Fruit fly (Drosophila melanogaster) whole organism, embryonic: ENCODE results near the gene vari.

Source experiments
- Atf6 ChIP-seq: fragments of 200-800 bp; sonication (Bioruptor generic); IDR thresholded peaks from 2 replicates; pipeline ENCODE4 v1.3.6; 2022; ENCODE audit warnings: missing biosample characterization, missing genetic modification characterization
- CG11247 ChIP-seq: fragments of 200-800 bp; sonication (Bioruptor generic); IDR thresholded peaks from 2 replicates; pipeline ENCODE4 v1.3.6; 2022; ENCODE audit warnings: missing biosample characterization, missing genetic modification characterization
- CG12104 ChIP-seq: fragments of 200-800 bp; sonication (Bioruptor generic); optimal IDR thresholded peaks from 3 replicates; lab custom pipeline; 2016; ENCODE audit warnings: missing biosample characterization, missing genetic modification characterization
- CG13894 ChIP-seq: fragments of 200-800 bp; sonication (Bioruptor generic); optimal IDR thresholded peaks from 3 replicates; lab custom pipeline; 2018; ENCODE audit warnings: missing biosample characterization, mild to moderate bottlenecking, missing genetic modification characterization, moderate library complexity
- CG15479 ChIP-seq: fragments of 200-800 bp; sonication (Bioruptor generic); optimal IDR thresholded peaks from 3 replicates; lab custom pipeline; 2019; ENCODE audit warnings: missing biosample characterization, mild to moderate bottlenecking, missing genetic modification characterization, moderate library complexity
- CG17912 ChIP-seq: fragments of 200-800 bp; sonication (Bioruptor generic); optimal IDR thresholded peaks from 2 replicates; lab custom pipeline; 2018; ENCODE audit warnings: missing biosample characterization, mild to moderate bottlenecking, missing genetic modification characterization
- CG1832 ChIP-seq: fragments of 200-800 bp; sonication (Bioruptor generic); optimal IDR thresholded peaks from 2 replicates; lab custom pipeline; 2017; ENCODE audit warnings: missing biosample characterization, mild to moderate bottlenecking, missing genetic modification characterization, inconsistent platforms
- CG18599 ChIP-seq: fragments of 200-800 bp; sonication (Bioruptor generic); optimal IDR thresholded peaks from 3 replicates; lab custom pipeline; 2017; ENCODE audit warnings: missing biosample characterization, missing genetic modification characterization, mild to moderate bottlenecking, moderate library complexity, missing genetic modification reagents
- CG2199 ChIP-seq: fragments of 200-800 bp; sonication (Bioruptor generic); IDR thresholded peaks from 3 replicates; pipeline ENCODE4 v1.3.6; 2022; ENCODE audit warnings: missing biosample characterization, missing genetic modification characterization
- CG2875 ChIP-seq: fragments of 200-800 bp; sonication (Bioruptor generic); optimal IDR thresholded peaks from 2 replicates; lab custom pipeline; 2017; ENCODE audit warnings: missing biosample characterization, mild to moderate bottlenecking, missing genetic modification characterization, missing genetic modification reagents
- CG30020 ChIP-seq: fragments of 200-800 bp; optimal IDR thresholded peaks from 2 replicates; lab custom pipeline; 2019; ENCODE audit warnings: missing biosample characterization, mild to moderate bottlenecking, missing genetic modification characterization, moderate library complexity
- CG32772 ChIP-seq: fragments of 200-800 bp; sonication (Bioruptor generic); IDR thresholded peaks from 2 replicates; pipeline ENCODE4 v1.3.6; 2022; ENCODE audit warnings: missing biosample characterization, missing genetic modification characterization
- CG3281 ChIP-seq: fragments of 200-800 bp; sonication (Bioruptor generic); optimal IDR thresholded peaks from 3 replicates; lab custom pipeline; 2017; ENCODE audit warnings: missing biosample characterization, mild to moderate bottlenecking, missing genetic modification characterization
- CG34376 ChIP-seq: fragments of 200-800 bp; sonication (Bioruptor generic); optimal IDR thresholded peaks from 2 replicates; lab custom pipeline; 2018; ENCODE audit warnings: missing biosample characterization, mild to moderate bottlenecking, missing genetic modification characterization
- CG3726 ChIP-seq: fragments of 200-800 bp; sonication (Bioruptor generic); IDR thresholded peaks from 3 replicates; pipeline ENCODE4, ENCODE4 v1.3.6; 2022; ENCODE audit warnings: missing biosample characterization, missing genetic modification characterization
- CG3838 ChIP-seq: fragments of 200-800 bp; sonication (Bioruptor generic); optimal IDR thresholded peaks from 3 replicates; lab custom pipeline; 2016; ENCODE audit warnings: missing biosample characterization, missing genetic modification characterization
- CG4730 ChIP-seq: fragments of 200-800 bp; sonication (Bioruptor generic); IDR thresholded peaks from 2 replicates; pipeline ENCODE4 v1.3.6; 2022; ENCODE audit warnings: missing biosample characterization, missing genetic modification characterization
- CG4854 ChIP-seq: fragments of 200-800 bp; sonication (Bioruptor generic); optimal IDR thresholded peaks from 2 replicates; lab custom pipeline; 2016; ENCODE audit warnings: missing biosample characterization, missing genetic modification characterization, inconsistent platforms
- CG5180 ChIP-seq: fragments of 200-800 bp; sonication (Bioruptor generic); optimal IDR thresholded peaks from 3 replicates; lab custom pipeline; 2017; ENCODE audit warnings: missing biosample characterization, missing genetic modification characterization, mild to moderate bottlenecking, moderate library complexity, missing genetic modification reagents
- CG8359 ChIP-seq: fragments of 200-800 bp; sonication (Bioruptor generic); optimal IDR thresholded peaks from 2 replicates; lab custom pipeline; 2017; ENCODE audit warnings: missing biosample characterization, mild to moderate bottlenecking, missing genetic modification characterization, borderline replicate concordance
- ERR ChIP-seq: fragments of 200-800 bp; sonication (Bioruptor generic); optimal IDR thresholded peaks from 2 replicates; lab custom pipeline; 2016; ENCODE audit warnings: missing biosample characterization, missing genetic modification characterization
- Gsc ChIP-seq: fragments of 200-800 bp; sonication (Bioruptor generic); IDR thresholded peaks from 2 replicates; pipeline ENCODE4 v1.3.6; 2022; ENCODE audit warnings: missing biosample characterization, missing genetic modification characterization
- HLH4C ChIP-seq: fragments of 200-800 bp; sonication (Bioruptor generic); IDR thresholded peaks from 3 replicates; pipeline ENCODE4 v1.3.6; 2022; ENCODE audit warnings: missing biosample characterization, missing genetic modification characterization; ENCODE audit not compliant: partially characterized antibody
- Hey ChIP-seq: fragments of 200-800 bp; sonication (Bioruptor generic); optimal IDR thresholded peaks from 3 replicates; lab custom pipeline; 2018; ENCODE audit warnings: missing biosample characterization, mild to moderate bottlenecking, missing genetic modification characterization
- Kr ChIP-seq: fragments of 200-800 bp; sonication (Bioruptor generic); optimal IDR thresholded peaks from 2 replicates; lab custom pipeline; 2017; ENCODE audit warnings: missing biosample characterization, mild to moderate bottlenecking, missing genetic modification characterization
- Med ChIP-seq: fragments of 200-800 bp; sonication (Bioruptor generic); peaks from one replicate; lab custom pipeline; 2016; ENCODE audit warnings: missing biosample characterization, missing genetic modification characterization, mild to moderate bottlenecking, inconsistent platforms, moderate library complexity
- NK7.1 ChIP-seq: fragments of 200-800 bp; sonication (Bioruptor generic); optimal IDR thresholded peaks from 3 replicates; lab custom pipeline; 2016; ENCODE audit warnings: missing biosample characterization, missing genetic modification characterization
- Ravus ChIP-seq: fragments of 200-800 bp; sonication (Bioruptor generic); IDR thresholded peaks from 2 replicates; pipeline ENCODE4 v1.3.6; 2022; ENCODE audit warnings: missing biosample characterization, missing genetic modification characterization
- Rx ChIP-seq: fragments of 200-800 bp; sonication (Bioruptor generic); IDR thresholded peaks from 2 replicates; pipeline ENCODE4 v1.3.6; 2022; ENCODE audit warnings: missing biosample characterization, missing genetic modification characterization
- Sry-δ ChIP-seq: fragments of 200-800 bp; sonication (Bioruptor generic); optimal IDR thresholded peaks from 2 replicates; lab custom pipeline; 2016; ENCODE audit warnings: missing biosample characterization, missing genetic modification characterization
- Stat92E ChIP-seq, 3 experiments: fragments of >200 bp in 2 of 3; fragments of 200-800 bp in 1 of 3; sonication (Bioruptor generic) in 1 of 3; optimal IDR thresholded peaks; 2 replicates each; lab custom pipeline; 2017 to 2019; ENCODE audit warnings: missing biosample characterization in 3 of 3, missing genetic modification characterization in 3 of 3, mild to moderate bottlenecking in 1 of 3, moderate library complexity in 1 of 3
- dpn ChIP-seq, 2 experiments: fragments of 200-800 bp; sonication (Bioruptor generic); optimal IDR thresholded peaks; 3 replicates each; lab custom pipeline; 2016; ENCODE audit warnings: missing biosample characterization in 2 of 2, missing genetic modification characterization in 2 of 2
- eve ChIP-seq, 2 experiments: fragments of >200 bp; optimal IDR thresholded peaks; 2 replicates each; lab custom pipeline; 2017; ENCODE audit warnings: missing biosample characterization in 2 of 2, missing genetic modification characterization in 2 of 2
- fd3F ChIP-seq: fragments of 200-800 bp; sonication (Bioruptor generic); optimal IDR thresholded peaks from 2 replicates; lab custom pipeline; 2018; ENCODE audit warnings: missing biosample characterization, mild to moderate bottlenecking, missing genetic modification characterization, moderate library complexity
- gce ChIP-seq: fragments of 200-800 bp; sonication (Bioruptor generic); IDR thresholded peaks from 3 replicates; pipeline ENCODE4 v1.3.6; 2022; ENCODE audit warnings: missing biosample characterization, missing genetic modification characterization
- hb ChIP-seq: fragments of 200-800 bp; sonication (Bioruptor generic); IDR thresholded peaks from 3 replicates; pipeline ENCODE4 v1.3.6; 2022; ENCODE audit warnings: missing biosample characterization, missing genetic modification characterization; ENCODE audit not compliant: partially characterized antibody
- nerfin-1 ChIP-seq: fragments of 200-800 bp; sonication (Bioruptor generic); optimal IDR thresholded peaks from 3 replicates; lab custom pipeline; 2019; ENCODE audit warnings: missing biosample characterization, mild to moderate bottlenecking, missing genetic modification characterization, moderate library complexity
- nom ChIP-seq: fragments of 200-800 bp; sonication (Bioruptor generic); optimal IDR thresholded peaks from 2 replicates; lab custom pipeline; 2017; ENCODE audit warnings: missing biosample characterization, missing genetic modification characterization, mild to moderate bottlenecking, moderate library complexity, missing genetic modification reagents
- p53 ChIP-seq: fragments of 200-800 bp; sonication (Bioruptor generic); optimal IDR thresholded peaks from 2 replicates; lab custom pipeline; 2016; ENCODE audit warnings: missing biosample characterization, missing genetic modification characterization
- pros ChIP-seq: fragments of 200-800 bp; sonication (Bioruptor generic); optimal IDR thresholded peaks from 3 replicates; lab custom pipeline; 2019; ENCODE audit warnings: missing biosample characterization, mild to moderate bottlenecking, missing genetic modification characterization, moderate library complexity
- rib ChIP-seq: fragments of 200-800 bp; sonication (Bioruptor generic); IDR thresholded peaks from 2 replicates; pipeline ENCODE4 v1.3.6; 2022; ENCODE audit warnings: missing biosample characterization, missing genetic modification characterization
- sd ChIP-seq: fragments of 200-800 bp; sonication (Bioruptor generic); optimal IDR thresholded peaks from 3 replicates; lab custom pipeline; 2018; ENCODE audit warnings: missing biosample characterization, mild to moderate bottlenecking, missing genetic modification characterization, moderate library complexity
- sqz ChIP-seq: fragments of 200-800 bp; sonication (Bioruptor generic); optimal IDR thresholded peaks from 3 replicates; lab custom pipeline; 2018; ENCODE audit warnings: missing biosample characterization, mild to moderate bottlenecking, missing genetic modification characterization
- stwl ChIP-seq: fragments of 200-800 bp; sonication (Bioruptor generic); optimal IDR thresholded peaks from 3 replicates; lab custom pipeline; 2018; ENCODE audit warnings: missing biosample characterization, mild to moderate bottlenecking, missing genetic modification characterization, moderate library complexity
- tll ChIP-seq, 2 experiments: fragments of 200-800 bp in 1 of 2; fragments of >200 bp in 1 of 2; sonication (Bioruptor generic) in 1 of 2; optimal IDR thresholded peaks; 2 replicates each; lab custom pipeline; 2017 to 2019; ENCODE audit warnings: missing biosample characterization in 2 of 2, missing genetic modification characterization in 2 of 2, mild to moderate bottlenecking in 1 of 2, moderate library complexity in 1 of 2
- tx ChIP-seq: fragments of 200-800 bp; sonication (Bioruptor generic); optimal IDR thresholded peaks from 2 replicates; lab custom pipeline; 2016; ENCODE audit warnings: missing biosample characterization, missing genetic modification characterization
- wor ChIP-seq: fragments of 200-800 bp; sonication (Bioruptor generic); IDR thresholded peaks from 2 replicates; pipeline ENCODE4 v1.3.6; 2022; ENCODE audit warnings: missing biosample characterization, missing genetic modification characterization

Gene vari

DNA sequence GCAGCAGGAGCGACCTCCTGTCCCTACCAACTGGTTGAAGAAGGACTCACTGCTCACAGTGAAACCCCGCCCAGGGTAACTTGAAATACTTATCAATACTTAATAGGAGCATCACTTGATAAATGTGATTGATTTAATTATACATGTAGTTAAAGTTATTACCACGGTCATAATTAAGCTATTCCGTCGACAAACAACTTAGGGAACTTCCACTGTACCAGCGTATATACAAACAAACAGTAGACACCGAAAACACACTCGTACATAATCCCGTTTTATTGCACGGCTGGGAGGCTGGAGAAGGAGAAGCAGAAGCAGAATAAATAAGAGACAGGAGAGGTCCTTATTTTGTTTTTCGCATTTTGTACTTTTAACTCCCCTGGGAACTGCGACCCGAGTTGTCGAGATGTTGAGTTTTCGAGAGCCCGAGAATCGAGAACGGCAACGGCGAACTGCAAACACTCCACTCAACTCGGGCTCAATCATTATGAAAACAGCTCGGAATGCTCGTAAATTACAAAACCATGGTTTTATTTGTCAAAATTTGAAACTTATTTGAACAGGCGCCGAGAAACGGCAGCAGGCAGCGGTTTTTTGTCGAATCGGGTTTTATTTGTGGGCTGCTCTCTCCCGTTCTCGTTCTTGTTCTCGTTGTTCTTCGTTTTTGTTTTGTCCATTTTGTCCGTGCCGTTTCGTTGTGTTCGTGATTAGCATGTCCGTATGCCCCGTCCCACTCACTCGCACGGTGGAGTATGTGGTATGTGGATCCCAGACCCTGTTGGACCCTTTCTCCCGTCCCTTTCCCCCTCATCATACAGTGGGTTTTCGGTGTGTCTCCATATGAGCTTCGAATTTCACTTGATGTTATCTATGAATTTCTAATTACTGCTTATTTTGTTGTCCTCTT is 3.4 kb upstream of the vari start (continued):
- TF ChIP-seq p53 (GFP tag; lab: Kevin White, UChicago), result peak; percentile 3
- TF ChIP-seq Rx (GFP tag; lab: Robert Waterston, UW), result peak; percentile 60; the same call in 1 of the 2 replicates
- peak; percentile 62 for TF ChIP-seq CG4730
- TF ChIP-seq CG3726 (GFP tag; lab: Robert Waterston, UW), result 0 out of 3 replicates have a peak, but pooled peaks have one; percentile 33

DNA sequence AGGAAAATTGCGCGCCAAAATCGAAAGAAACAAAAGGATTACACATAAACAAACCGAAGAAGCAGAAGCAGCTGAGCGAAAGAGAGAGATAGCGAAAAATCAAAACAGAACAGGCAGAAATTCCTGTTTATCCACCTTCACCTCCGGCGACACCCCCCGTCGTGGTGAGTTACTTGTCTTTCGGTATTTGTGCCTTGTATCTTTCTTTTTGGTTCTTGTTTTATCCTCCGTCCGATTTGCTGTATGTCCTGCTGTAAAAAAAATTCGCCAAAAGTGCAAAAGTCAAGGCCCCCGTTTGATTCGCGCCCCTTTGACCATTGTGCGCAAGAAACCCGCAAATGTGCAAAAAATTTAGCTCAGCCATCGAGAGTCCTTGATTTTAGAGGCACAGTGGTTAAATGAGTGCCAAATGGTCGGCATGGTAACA is 1.5 kb upstream of the vari start:
- TF ChIP-seq tll (GFP tag; optimal IDR thresholded peaks at IDR 0.05; lab: Kevin White, UChicago), result peak in 1 of 2 experiments; percentile 57
- peak; percentile 70 for TF ChIP-seq CG15479
- peak; percentile 92 for TF ChIP-seq nerfin-1
- TF ChIP-seq Med (GFP tag; lab: Kevin White, UChicago), result peak; percentile 53
- TF ChIP-seq sqz, result peak; percentile 26
- peak; percentile 30 for TF ChIP-seq CG18599 (GFP tag; lab: Kevin White, UChicago)
- TF ChIP-seq rib (GFP tag; lab: Robert Waterston, UW), result 0 out of 2 replicates have a peak, but pooled peaks have one; percentile 11
- TF ChIP-seq CG1832 (GFP tag; lab: Kevin White, UChicago), result peak; percentile 15
- TF ChIP-seq CG13894 (tag; lab: Kevin White, UChicago), result peak; percentile 92
- no peak for TF ChIP-seq HLH4C
- no peak for TF ChIP-seq Gsc (GFP tag; lab: Robert Waterston, UW)
- TF ChIP-seq Kr (GFP tag; lab: Kevin White, UChicago), result peak; percentile 40
- peak; percentile 2 for TF ChIP-seq CG34376 (GFP tag; lab: Kevin White, UChicago)
- TF ChIP-seq CG5180 (GFP tag; lab: Kevin White, UChicago), result no peak
- peak; percentile 32 for TF ChIP-seq pros
- peak; percentile 12 for TF ChIP-seq stwl (tag; lab: Kevin White, UChicago)
- no peak for TF ChIP-seq Stat92E (GFP tag; optimal IDR thresholded peaks at IDR 0.05; lab: Kevin White, UChicago)
- TF ChIP-seq nom (GFP tag; lab: Kevin White, UChicago), result peak; percentile 62
- TF ChIP-seq Sry-δ (GFP tag; lab: Kevin White, UChicago), result no peak
- no peak for TF ChIP-seq dpn (GFP tag; optimal IDR thresholded peaks at IDR 0.05; lab: Kevin White, UChicago)
- no peak for TF ChIP-seq CG32772 (GFP tag; lab: Robert Waterston, UW)
- 0 out of 3 replicates have a peak, but pooled peaks have one; percentile 4 for TF ChIP-seq gce (GFP tag; lab: Robert Waterston, UW)
- TF ChIP-seq sd, result peak; percentile 53

DNA sequence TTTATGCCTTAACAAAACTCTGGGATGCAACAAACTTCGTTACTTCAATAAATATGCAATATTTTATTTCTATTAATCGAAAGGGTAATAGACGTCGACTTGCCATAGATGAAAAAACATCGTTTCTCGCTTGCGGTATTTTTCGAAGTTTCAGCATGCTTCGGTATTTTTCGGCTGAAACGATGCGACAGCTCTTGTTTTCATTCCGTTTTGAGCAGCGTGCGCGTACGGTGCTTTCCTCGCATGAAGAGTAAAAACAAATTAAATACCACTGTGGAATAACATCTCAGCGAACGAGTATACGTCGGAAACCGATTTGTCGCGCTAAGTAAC is 639 bp upstream of the vari start, which contains the start of gene CG9328:
Gene CG9328 (plus strand): TSS at position 201 of the 333 bp plus-strand sequence.
- peak; percentile 47 for TF ChIP-seq CG2875 (GFP tag; lab: Kevin White, UChicago)
- TF ChIP-seq ERR (GFP tag; lab: Kevin White, UChicago), result no peak
- TF ChIP-seq CG8359 (GFP tag; lab: Kevin White, UChicago), result no peak
- peak; percentile 56 for TF ChIP-seq CG17912
- no peak for TF ChIP-seq tx (GFP tag; lab: Kevin White, UChicago)
- no peak for TF ChIP-seq NK7.1 (GFP tag; lab: Kevin White, UChicago)
- TF ChIP-seq fd3F, result no peak
- TF ChIP-seq CG12104 (GFP tag; lab: Kevin White, UChicago), result no peak
- peak; percentile 35 for TF ChIP-seq CG4854
- TF ChIP-seq Atf6 (GFP tag; lab: Robert Waterston, UW), result no peak
- peak; percentile 82 for TF ChIP-seq CG2199 (GFP tag; lab: Robert Waterston, UW)
- no peak for TF ChIP-seq CG11247 (GFP tag; lab: Robert Waterston, UW)
- no peak for TF ChIP-seq Ravus (GFP tag; lab: Robert Waterston, UW)
- peak; percentile 0 for TF ChIP-seq CG30020 (tag; lab: Kevin White, UChicago)
- no peak for TF ChIP-seq eve (GFP tag; optimal IDR thresholded peaks at IDR 0.05; lab: Kevin White, UChicago)
- no peak for TF ChIP-seq CG3838 (GFP tag; lab: Kevin White, UChicago)
- no peak for TF ChIP-seq wor (GFP tag; lab: Robert Waterston, UW)
- no peak for TF ChIP-seq hb (GFP tag; lab: Robert Waterston, UW)
- TF ChIP-seq CG3281 (GFP tag; lab: Kevin White, UChicago), result no peak
- no peak for TF ChIP-seq Hey (tag; lab: Kevin White, UChicago)
